Fruit fly (Drosophila melanogaster) whole organism, adult: ENCODE measurements around the gene Dop1R1.

Experiments
- CG11617 ChIP-seq: fragments of 200-800 bp; sonication (Bioruptor generic); optimal IDR thresholded peaks from 2 replicates; lab custom pipeline; 2017; ENCODE audit warnings: mild to moderate bottlenecking, missing biosample characterization, missing genetic modification reagents, missing genetic modification characterization
- CG12768 ChIP-seq: fragments of 200-800 bp; sonication (Bioruptor generic); optimal IDR thresholded peaks from 2 replicates; lab custom pipeline; 2017; ENCODE audit warnings: missing biosample characterization, missing genetic modification characterization, mild to moderate bottlenecking, moderate library complexity, missing genetic modification reagents
- CG14711 ChIP-seq: fragments of 200-800 bp; sonication (Bioruptor generic); optimal IDR thresholded peaks from 2 replicates; lab custom pipeline; 2018; ENCODE audit warnings: missing biosample characterization, mild to moderate bottlenecking, missing genetic modification characterization, moderate library complexity
- CG1620 ChIP-seq: fragments of 200-800 bp; sonication (Bioruptor generic); optimal IDR thresholded peaks from 2 replicates; lab custom pipeline; 2016; ENCODE audit warnings: missing biosample characterization, missing genetic modification characterization
- CG33017 ChIP-seq: fragments of 200-800 bp; sonication (Bioruptor generic); optimal IDR thresholded peaks from 2 replicates; lab custom pipeline; 2018; ENCODE audit warnings: missing biosample characterization, mild to moderate bottlenecking, missing genetic modification characterization, moderate library complexity
- CG5204 ChIP-seq: fragments of 200-800 bp; sonication (Bioruptor generic); optimal IDR thresholded peaks from 2 replicates; lab custom pipeline; 2016; ENCODE audit warnings: missing biosample characterization, missing genetic modification characterization
- CG7045 ChIP-seq: fragments of 200-800 bp; sonication (Bioruptor generic); optimal IDR thresholded peaks from 2 replicates; lab custom pipeline; 2017; ENCODE audit warnings: missing biosample characterization, mild to moderate bottlenecking, missing genetic modification characterization
- CG7101 ChIP-seq: fragments of 200-800 bp; sonication (Bioruptor generic); optimal IDR thresholded peaks from 2 replicates; lab custom pipeline; 2018; ENCODE audit warnings: missing biosample characterization, mild to moderate bottlenecking, missing genetic modification characterization, moderate library complexity
- Clk ChIP-seq: fragments of 200-800 bp; sonication (Bioruptor generic); optimal IDR thresholded peaks from 2 replicates; lab custom pipeline; 2017; ENCODE audit warnings: missing biosample characterization, missing genetic modification characterization
- Crg-1 ChIP-seq: fragments of 200-800 bp; sonication (Bioruptor generic); optimal IDR thresholded peaks from 2 replicates; lab custom pipeline; 2016; ENCODE audit warnings: missing biosample characterization, missing genetic modification characterization
- Hr96 ChIP-seq: fragments of 200-800 bp; sonication (Bioruptor generic); optimal IDR thresholded peaks from 2 replicates; lab custom pipeline; 2016; ENCODE audit warnings: missing biosample characterization, missing genetic modification characterization
- Mnt ChIP-seq: fragments of 200-800 bp; sonication (Bioruptor generic); optimal IDR thresholded peaks from 2 replicates; lab custom pipeline; 2016; ENCODE audit warnings: missing biosample characterization, mild to moderate bottlenecking, missing genetic modification characterization
- bab1 ChIP-seq: fragments of 200-800 bp; sonication (Bioruptor generic); optimal IDR thresholded peaks from 3 replicates; lab custom pipeline; 2019; ENCODE audit warnings: missing biosample characterization, mild to moderate bottlenecking, missing genetic modification characterization, moderate library complexity
- cic ChIP-seq: fragments of 200-800 bp; sonication (Bioruptor generic); optimal IDR thresholded peaks from 2 replicates; lab custom pipeline; 2017; ENCODE audit warnings: missing biosample characterization, mild to moderate bottlenecking, missing genetic modification characterization, moderate library complexity
- cnc ChIP-seq, 2 experiments: fragments of >200 bp; optimal IDR thresholded peaks; 2 replicates each; lab custom pipeline; 2017
- kay ChIP-seq: fragments of 200-800 bp; sonication (Bioruptor generic); peaks from one replicate; lab custom pipeline; 2016; ENCODE audit warnings: missing biosample characterization, missing genetic modification characterization, borderline replicate concordance
- ovo ChIP-seq: fragments of 200-800 bp; sonication (Bioruptor generic); optimal IDR thresholded peaks from 2 replicates; lab custom pipeline; 2016; ENCODE audit warnings: missing biosample characterization, missing genetic modification characterization
- pad ChIP-seq: fragments of 200-800 bp; sonication (Bioruptor generic); optimal IDR thresholded peaks from 3 replicates; lab custom pipeline; 2017; ENCODE audit warnings: missing biosample characterization, missing genetic modification characterization, mild to moderate bottlenecking, moderate library complexity, missing genetic modification reagents
- tj ChIP-seq: fragments of 200-800 bp; sonication (Bioruptor generic); optimal IDR thresholded peaks from 3 replicates; lab custom pipeline; 2017; ENCODE audit warnings: missing biosample characterization, mild to moderate bottlenecking, missing genetic modification characterization, moderate library complexity
- toe ChIP-seq: fragments of 200-800 bp; sonication (Bioruptor generic); optimal IDR thresholded peaks from 2 replicates; lab custom pipeline; 2016; ENCODE audit warnings: missing biosample characterization, missing genetic modification characterization

Dop1R1 gene

dm6 chr3R:14214776-14215175 is at the start of gene Dop1R1:
Dop1R1 (minus strand) TSS chr3R:14214810.
- no peak for TF ChIP-seq CG11617 (GFP tag; lab: Kevin White, UChicago)
- no peak for TF ChIP-seq bab1 (GFP tag; lab: Kevin White, UChicago)
- no peak for TF ChIP-seq CG7101 (tag; lab: Kevin White, UChicago)
- no peak for TF ChIP-seq CG5204 (GFP tag; lab: Kevin White, UChicago)
- TF ChIP-seq kay (GFP tag; lab: Kevin White, UChicago) = no peak
- TF ChIP-seq CG14711 = no peak
- TF ChIP-seq pad (GFP tag; lab: Kevin White, UChicago) = no peak
- no peak for TF ChIP-seq Clk (GFP tag; lab: Kevin White, UChicago)

DNA sequence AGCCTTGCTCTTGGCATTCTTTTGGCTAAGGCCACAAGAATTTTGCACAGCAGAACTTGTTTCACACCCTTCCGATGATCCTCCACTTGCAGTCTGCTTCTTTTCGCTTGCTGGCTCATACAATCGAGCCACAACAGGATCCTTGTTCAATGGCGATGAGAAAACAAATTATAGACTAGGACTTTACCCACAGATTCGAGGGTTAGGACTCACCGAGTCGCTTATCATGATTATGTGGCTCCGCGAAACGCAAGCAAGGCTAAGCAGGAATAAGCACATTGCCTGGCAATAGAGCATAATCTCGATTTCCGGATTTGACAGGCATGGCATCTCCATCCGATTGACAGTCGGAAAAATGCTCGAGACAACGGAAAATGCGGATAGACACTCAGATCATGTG is 47.5 kb upstream of the Dop1R1 start, which contains the start of the genes CG14839 and CG14841:
TSS of gene CG14839 (plus strand) at position 301 of the 400 bp plus-strand sequence.
TSS of gene CG14841 (minus strand) at position 332 of the 400 bp plus-strand sequence.
- no peak for TF ChIP-seq kay (GFP tag; lab: Kevin White, UChicago)
- TF ChIP-seq cic = no peak
- no peak for TF ChIP-seq ovo (GFP tag; lab: Kevin White, UChicago)
- no peak for TF ChIP-seq toe (GFP tag; lab: Kevin White, UChicago)
- no peak for TF ChIP-seq CG33017
- TF ChIP-seq CG7101 (tag; lab: Kevin White, UChicago) = no peak

DNA sequence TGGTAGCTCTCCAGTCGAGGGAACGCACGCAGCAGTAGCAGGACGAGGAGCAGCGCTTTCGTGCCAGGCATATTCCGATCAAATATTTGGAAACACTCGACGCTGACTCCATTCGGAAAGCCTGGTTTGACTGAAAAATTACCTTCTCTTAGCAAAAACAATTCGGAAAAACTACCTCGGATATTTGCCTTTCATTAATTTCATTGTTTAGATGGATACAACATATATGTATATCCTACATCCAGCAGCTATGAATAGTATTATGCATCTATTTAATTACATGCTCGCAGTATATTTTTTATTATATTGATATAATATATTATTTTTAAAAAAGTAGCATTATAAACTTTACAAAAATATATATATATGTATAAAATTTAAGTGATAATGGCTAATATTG is 46.5 kb upstream of the Dop1R1 start, which contains the start of gene CG14840:
TSS of gene CG14840 (minus strand) at position 101 of the 400 bp plus-strand sequence.
- TF ChIP-seq Crg-1 = no peak
- TF ChIP-seq Clk (GFP tag; lab: Kevin White, UChicago) = no peak
- no peak for TF ChIP-seq cic
- TF ChIP-seq CG5204 (GFP tag; lab: Kevin White, UChicago) = no peak
- no peak for TF ChIP-seq cnc (optimal IDR thresholded peaks at IDR 0.05; lab: Kevin White, UChicago)
- no peak for TF ChIP-seq ovo (GFP tag; lab: Kevin White, UChicago)
- no peak for TF ChIP-seq CG7045 (GFP tag; lab: Kevin White, UChicago)
- no peak for TF ChIP-seq kay (GFP tag; lab: Kevin White, UChicago)
- TF ChIP-seq CG1620 = no peak
- no peak for TF ChIP-seq pad (GFP tag; lab: Kevin White, UChicago)
- no peak for TF ChIP-seq bab1 (GFP tag; lab: Kevin White, UChicago)
- TF ChIP-seq Mnt (GFP tag; lab: Kevin White, UChicago) = no peak
- TF ChIP-seq CG33017 = no peak
- TF ChIP-seq CG12768 (GFP tag; lab: Kevin White, UChicago) = no peak
- TF ChIP-seq Hr96 (GFP tag; lab: Kevin White, UChicago) = no peak
- TF ChIP-seq toe (GFP tag; lab: Kevin White, UChicago) = no peak
- no peak for TF ChIP-seq CG11617 (GFP tag; lab: Kevin White, UChicago)
- no peak for TF ChIP-seq tj (GFP tag; lab: Kevin White, UChicago)
- no peak for TF ChIP-seq CG7101 (tag; lab: Kevin White, UChicago)
- TF ChIP-seq CG14711 = no peak

DNA sequence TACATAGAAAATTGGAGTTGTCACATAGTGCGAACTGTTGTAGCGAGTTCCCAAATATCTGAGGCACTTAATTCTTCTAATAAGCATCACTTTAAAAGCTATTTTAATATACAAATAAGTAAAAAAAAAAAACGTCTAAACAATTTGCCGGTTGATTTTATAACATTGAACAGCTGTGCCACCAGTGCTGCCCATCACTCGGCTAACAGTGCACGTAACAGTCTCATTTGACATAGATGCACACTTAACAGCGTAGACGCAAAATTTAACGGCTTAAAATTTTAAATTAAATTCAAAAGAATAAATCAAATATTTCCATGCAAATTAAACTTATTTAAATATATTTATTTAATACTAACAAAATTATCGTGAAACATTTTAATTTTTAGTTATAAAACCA is 45.2 kb upstream of the Dop1R1 start, which contains the start of gene MetRS-m:
TSS of gene MetRS-m (minus strand) at position 171 of the 400 bp plus-strand sequence.
- TF ChIP-seq pad (GFP tag; lab: Kevin White, UChicago) = no peak
- no peak for TF ChIP-seq CG33017
- TF ChIP-seq kay (GFP tag; lab: Kevin White, UChicago) = peak; percentile 27

dm6 chr3R:14255808-14256207 is 41.2 kb upstream of the Dop1R1 start, which contains the start of gene CG43179:
CG43179 (plus strand) TSS chr3R:14256108.
- TF ChIP-seq CG11617 (GFP tag; lab: Kevin White, UChicago) (no peak), cnc (optimal IDR thresholded peaks at IDR 0.05; lab: Kevin White, UChicago) (no peak), ovo (GFP tag; lab: Kevin White, UChicago) (no peak), kay (GFP tag; lab: Kevin White, UChicago) (no peak), cic (no peak), Mnt (GFP tag; lab: Kevin White, UChicago) (no peak), Hr96 (GFP tag; lab: Kevin White, UChicago) (no peak), Clk (GFP tag; lab: Kevin White, UChicago) (no peak), CG5204 (GFP tag; lab: Kevin White, UChicago) (no peak)

- TF ChIP-seq CG7101 (tag; lab: Kevin White, UChicago) = no peak
- TF ChIP-seq cic = no peak
- no peak for TF ChIP-seq Mnt (GFP tag; lab: Kevin White, UChicago)
- TF ChIP-seq pad (GFP tag; lab: Kevin White, UChicago) = no peak
- no peak for TF ChIP-seq kay (GFP tag; lab: Kevin White, UChicago)
- TF ChIP-seq Crg-1 = no peak
- no peak for TF ChIP-seq toe (GFP tag; lab: Kevin White, UChicago)
- no peak for TF ChIP-seq CG5204 (GFP tag; lab: Kevin White, UChicago)
- TF ChIP-seq CG12768 (GFP tag; lab: Kevin White, UChicago) = no peak
- TF ChIP-seq cnc (optimal IDR thresholded peaks at IDR 0.05; lab: Kevin White, UChicago) = no peak
- no peak for TF ChIP-seq CG11617 (GFP tag; lab: Kevin White, UChicago)
- no peak for TF ChIP-seq CG33017
- no peak for TF ChIP-seq bab1 (GFP tag; lab: Kevin White, UChicago)
- TF ChIP-seq tj (GFP tag; lab: Kevin White, UChicago) = no peak
Measured at dm6 chr3R:14245371-14245770, 30.8 kb upstream of the Dop1R1 start, which contains the start of gene CG9616. CG9616 (minus strand) TSS chr3R:14245471.

- TF ChIP-seq toe (GFP tag; lab: Kevin White, UChicago) (no peak), CG5204 (GFP tag; lab: Kevin White, UChicago) (no peak), Crg-1 (no peak), cic (no peak), pad (GFP tag; lab: Kevin White, UChicago) (no peak), CG7101 (tag; lab: Kevin White, UChicago) (no peak), CG7045 (GFP tag; lab: Kevin White, UChicago) (no peak), CG14711 (no peak)
Measured at dm6 chr3R:14244577-14244976, 30.0 kb upstream of the Dop1R1 start, which contains the start of gene CG43291. CG43291 (minus strand) TSS chr3R:14244677.
